Worm (Caenorhabditis elegans) whole organism, mixed stage, embryonic: ENCODE results near the gene sri-48.

Experiments
- ces-1 ChIP-seq: fragments of 150-350 bp; optimal IDR thresholded peaks from 2 replicates; lab custom pipeline; 2014; ENCODE audit warnings: missing biosample characterization, missing genetic modification reagents, missing genetic modification characterization
- lin-32 ChIP-seq: fragments of 200-800 bp; sonication (Bioruptor generic); optimal IDR thresholded peaks from 2 replicates; lab custom pipeline; 2018; ENCODE audit warnings: mild to moderate bottlenecking, missing genetic modification characterization, missing compliant biosample characterization
- mab-5 ChIP-seq: fragments of 150-350 bp; optimal IDR thresholded peaks from 2 replicates; lab custom pipeline; 2014; ENCODE audit warnings: missing biosample characterization, missing genetic modification characterization
- mep-1 ChIP-seq: fragments of 150-350 bp; optimal IDR thresholded peaks from 2 replicates; lab custom pipeline; 2017; ENCODE audit warnings: missing biosample characterization, missing genetic modification reagents, missing genetic modification characterization, inconsistent platforms
- unc-120 ChIP-seq: sonication (generic microtip); optimal IDR thresholded peaks from 2 replicates; lab custom pipeline; 2017; ENCODE audit warnings: missing genetic modification characterization, missing compliant biosample characterization; ENCODE audit not compliant: poor library complexity, severe bottlenecking
- unc-39 ChIP-seq: fragments of 150-350 bp; optimal IDR thresholded peaks from 2 replicates; lab custom pipeline; 2014; ENCODE audit warnings: missing biosample characterization, missing genetic modification characterization

DNA sequence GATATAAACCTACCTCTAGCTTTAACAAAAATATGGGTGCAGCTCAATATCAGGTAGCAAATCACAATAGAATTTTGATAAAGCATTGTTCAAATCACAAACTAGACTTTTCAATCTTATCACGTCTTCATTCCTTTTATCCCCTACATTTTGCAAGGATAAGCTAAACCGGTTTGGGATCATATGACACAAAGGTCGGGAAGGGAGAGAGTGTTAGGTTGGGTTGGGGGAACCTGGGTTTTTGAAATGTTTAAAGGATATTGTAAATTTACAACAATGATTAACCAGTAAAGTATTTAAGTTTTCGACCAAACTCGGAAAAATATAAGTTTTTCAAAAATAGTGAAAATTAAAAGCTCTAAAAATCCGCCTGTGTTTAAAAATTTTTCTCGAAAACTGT, 42.9 kb upstream of the sri-48 start, which contains the start of gene C17F4.12:
- TF ChIP-seq unc-39 (tag; lab: Kevin White, UChicago) (no peak), unc-120 (tag; lab: Kevin White, UChicago) (no peak), mab-5 (no peak), mep-1 (tag; lab: Kevin White, UChicago) (no peak), ces-1 (no peak), lin-32 (GFP tag; lab: Kevin White, UChicago) (no peak)
